Worm (Caenorhabditis elegans): Measurements from ENCODE around the gene T11F9.10.
A peak's percentile ranks its signal among the peaks of the same experiment; 100 is the strongest.

Gene T11F9.10

ce11 chrV:11527531-11527930 lies 40.8 kb downstream of the T11F9.10 start, which contains the start of gene ccch-1:
Gene ccch-1 (plus strand): TSS chrV:11527831.
- TF ChIP-seq npax-4 (tag; optimal IDR thresholded peaks at IDR 0.05) (no peak), ceh-2 (tag; optimal IDR thresholded peaks at IDR 0.05) (no peak), tbx-2 (tag; optimal IDR thresholded peaks at IDR 0.05) (no peak), K09A11.1 (tag; optimal IDR thresholded peaks at IDR 0.05; ENCODE audit: insufficient read depth) (no peak), tbx-7 (tag; optimal IDR thresholded peaks at IDR 0.05) (no peak), ceh-30 (tag; optimal IDR thresholded peaks at IDR 0.05) (no peak), ceh-22 (tag; optimal IDR thresholded peaks at IDR 0.05) (no peak), che-1 (tag; optimal IDR thresholded peaks at IDR 0.05) (no peak), C38D4.7 (GFP tag; optimal IDR thresholded peaks at IDR 0.05) (no peak), ceh-18 (tag; optimal IDR thresholded peaks at IDR 0.05) (no peak), syd-9 (tag; optimal IDR thresholded peaks at IDR 0.05) (no peak), unc-86 (tag; optimal IDR thresholded peaks at IDR 0.05) (no peak), rnt-1 (tag; optimal IDR thresholded peaks at IDR 0.05) (no peak), eyg-1 (tag; optimal IDR thresholded peaks at IDR 0.05) (no peak), sox-2 (GFP tag; IDR thresholded peaks at IDR 0.05) (no peak)

- TF ChIP-seq hlh-8 (tag; optimal IDR thresholded peaks at IDR 0.05) = peak; percentile 71
- TF ChIP-seq hlh-30 (tag; optimal IDR thresholded peaks at IDR 0.05; ENCODE audit: insufficient read depth) = peak; percentile 63
- no peak for TF ChIP-seq eyg-1 (tag; optimal IDR thresholded peaks at IDR 0.05)
- peak; percentile 14 for TF ChIP-seq ref-2 (tag; optimal IDR thresholded peaks at IDR 0.05)
These were observed 42.0 kb downstream of the T11F9.10 start for ce11 chrV:11528633-11529327.

ce11 chrV:11529541-11529940 lies 42.8 kb downstream of the T11F9.10 start:
- peak; percentile 6 for TF ChIP-seq ceh-18 (tag; optimal IDR thresholded peaks at IDR 0.05)
- TF ChIP-seq pqm-1 (tag; optimal IDR thresholded peaks at IDR 0.05) = no peak

- TF ChIP-seq pros-1 (tag; optimal IDR thresholded peaks at IDR 0.05) (no peak), hlh-15 (tag; optimal IDR thresholded peaks at IDR 0.05) (no peak), fax-1 (tag; optimal IDR thresholded peaks at IDR 0.05) (no peak), unc-42 (tag; optimal IDR thresholded peaks at IDR 0.05) (no peak), unc-3 (GFP tag; conservative IDR thresholded peaks at IDR 0.05) (no peak), unc-3 (tag; optimal IDR thresholded peaks at IDR 0.05) (no peak), ttx-3 (tag; optimal IDR thresholded peaks at IDR 0.05) (no peak), unc-86 (tag; optimal IDR thresholded peaks at IDR 0.05) (no peak), rnt-1 (tag; optimal IDR thresholded peaks at IDR 0.05) (no peak), ceh-24 (tag; optimal IDR thresholded peaks at IDR 0.05) (no peak), hlh-30 (tag; optimal IDR thresholded peaks at IDR 0.05; ENCODE audit: insufficient read depth) (no peak), zip-5 (tag; optimal IDR thresholded peaks at IDR 0.05) (no peak), che-1 (tag; optimal IDR thresholded peaks at IDR 0.05) (no peak)
These were observed 44.3 kb downstream of the T11F9.10 start for ce11 chrV:11531100-11531499.

ce11 chrV:11531831-11532534 lies 45.2 kb downstream of the T11F9.10 start:
- TF ChIP-seq T23F11.4 (GFP tag; optimal IDR thresholded peaks at IDR 0.05) (peak; percentile 18), pha-2 (tag; optimal IDR thresholded peaks at IDR 0.05) (no peak), ztf-16 (tag; optimal IDR thresholded peaks at IDR 0.05) (peak; percentile 30), pqm-1 (tag; optimal IDR thresholded peaks at IDR 0.05) (peak; percentile 4), K02D7.2 (tag; optimal IDR thresholded peaks at IDR 0.05) (no peak), ets-4 (tag; optimal IDR thresholded peaks at IDR 0.05) (peak; percentile 33), C08G9.2 (tag; optimal IDR thresholded peaks at IDR 0.05) (peak; percentile 22), rnt-1 (tag; optimal IDR thresholded peaks at IDR 0.05) (peak; percentile 55), ceh-31 (tag; optimal IDR thresholded peaks at IDR 0.05) (peak; percentile 44), K09A11.1 (tag; optimal IDR thresholded peaks at IDR 0.05; ENCODE audit: insufficient read depth) (no peak), unc-55 (GFP tag; optimal IDR thresholded peaks at IDR 0.05) (peak; percentile 29), F13H6.1 (tag; optimal IDR thresholded peaks at IDR 0.05) (peak; percentile 6), hlh-30 (tag; optimal IDR thresholded peaks at IDR 0.05; ENCODE audit: insufficient read depth) (peak; percentile 32), tbx-2 (tag; optimal IDR thresholded peaks at IDR 0.05) (peak; percentile 55), sdc-2 (tag; optimal IDR thresholded peaks at IDR 0.05) (peak; percentile 30), ceh-22 (tag; optimal IDR thresholded peaks at IDR 0.05) (no peak), ceh-18 (tag; optimal IDR thresholded peaks at IDR 0.05) (peak; percentile 96), hlh-8 (tag; optimal IDR thresholded peaks at IDR 0.05) (peak; percentile 92)

All from whole organism, late embryonic.